Fruit fly (Drosophila melanogaster) whole organism, prepupa: ENCODE measurements around the gene CG5282.

Source experiments
- CG3032 ChIP-seq: fragments of 200-800 bp; optimal IDR thresholded peaks from 2 replicates; lab custom pipeline; 2019; ENCODE audit warnings: missing biosample characterization, mild to moderate bottlenecking, missing genetic modification characterization, moderate library complexity
- CG9139 ChIP-seq: fragments of 200-800 bp; sonication (Bioruptor generic); optimal IDR thresholded peaks from 3 replicates; lab custom pipeline; 2017; ENCODE audit warnings: missing biosample characterization, mild to moderate bottlenecking, missing genetic modification characterization
- Eip93F ChIP-seq: fragments of 200-800 bp; sonication (Bioruptor generic); optimal IDR thresholded peaks from 2 replicates; lab custom pipeline; 2016; ENCODE audit warnings: missing biosample characterization, mild to moderate bottlenecking, missing genetic modification characterization
- Gug ChIP-seq: fragments of 200-800 bp; sonication (Bioruptor generic); IDR thresholded peaks from 2 replicates; pipeline ENCODE4 v1.3.6; 2022; ENCODE audit warnings: missing biosample characterization, missing genetic modification characterization
- Hr4 ChIP-seq: fragments of 200-800 bp; sonication (Bioruptor generic); optimal IDR thresholded peaks from 3 replicates; lab custom pipeline; 2016; ENCODE audit warnings: missing biosample characterization, missing genetic modification characterization
- OdsH ChIP-seq: fragments of 200-800 bp; sonication (Bioruptor generic); optimal IDR thresholded peaks from 3 replicates; lab custom pipeline; 2016; ENCODE audit warnings: missing biosample characterization, missing genetic modification characterization
- Sox14 ChIP-seq: fragments of 200-800 bp; sonication (Bioruptor generic); optimal IDR thresholded peaks from 3 replicates; lab custom pipeline; 2016; ENCODE audit warnings: missing biosample characterization, missing genetic modification characterization
- achi ChIP-seq: fragments of 200-800 bp; sonication (Bioruptor generic); optimal IDR thresholded peaks from 3 replicates; lab custom pipeline; 2016; ENCODE audit warnings: missing biosample characterization, missing genetic modification characterization
- acj6 ChIP-seq: fragments of 200-800 bp; sonication (Bioruptor generic); optimal IDR thresholded peaks from 3 replicates; lab custom pipeline; 2016; ENCODE audit warnings: missing biosample characterization, missing genetic modification characterization
- eg ChIP-seq: fragments of 200-800 bp; sonication (Bioruptor generic); IDR thresholded peaks from 3 replicates; pipeline ENCODE4 v1.3.6; 2022; ENCODE audit warnings: missing biosample characterization, missing genetic modification characterization
- fkh ChIP-seq: fragments of 200-800 bp; sonication (Bioruptor generic); optimal IDR thresholded peaks from 3 replicates; lab custom pipeline; 2017; ENCODE audit warnings: missing biosample characterization, mild to moderate bottlenecking, missing genetic modification characterization, moderate library complexity
- topi ChIP-seq: fragments of 200-800 bp; sonication (Bioruptor generic); optimal IDR thresholded peaks from 3 replicates; lab custom pipeline; 2016; ENCODE audit warnings: missing biosample characterization, missing genetic modification characterization

dm6 chr3L:20413304-20413703 lies 12.6 kb downstream of the CG5282 start, which contains the start of gene zye:
- TF ChIP-seq Hr4: no peak
- no peak for TF ChIP-seq achi (GFP tag; lab: Kevin White, UChicago)
- TF ChIP-seq OdsH (GFP tag; lab: Kevin White, UChicago): no peak
- TF ChIP-seq eg: no peak
- no peak for TF ChIP-seq Gug (GFP tag; lab: Robert Waterston, UW)
- TF ChIP-seq CG3032 (tag; lab: Kevin White, UChicago): no peak
- TF ChIP-seq acj6: no peak
- TF ChIP-seq topi (GFP tag; lab: Kevin White, UChicago): no peak
- no peak for TF ChIP-seq fkh (GFP tag; lab: Kevin White, UChicago)
- TF ChIP-seq CG9139 (GFP tag; lab: Kevin White, UChicago): no peak
- no peak for TF ChIP-seq Sox14 (GFP tag; lab: Kevin White, UChicago)
- no peak for TF ChIP-seq Eip93F (GFP tag; lab: Kevin White, UChicago)
